Worm (Caenorhabditis elegans) whole organism, L2 larva: ENCODE data around the gene R09H3.3.

Experiments used
- C34F6.9 ChIP-seq: fragments of 150-350 bp; optimal IDR thresholded peaks from 2 replicates; lab custom pipeline; 2014; ENCODE audit warnings: missing biosample characterization, missing genetic modification characterization
- R02D3.7 ChIP-seq: fragments of 150-350 bp; optimal IDR thresholded peaks from 2 replicates; lab custom pipeline; 2014; ENCODE audit warnings: missing biosample characterization, missing genetic modification characterization
- Y55F3AM.14 ChIP-seq: fragments of 200-800 bp; sonication (Bioruptor generic); optimal IDR thresholded peaks from 2 replicates; lab custom pipeline; 2018; ENCODE audit warnings: mild to moderate bottlenecking, missing genetic modification characterization, missing compliant biosample characterization
- alr-1 ChIP-seq: fragments of 150-350 bp; optimal IDR thresholded peaks from 2 replicates; lab custom pipeline; 2014; ENCODE audit warnings: missing biosample characterization, missing genetic modification characterization
- aly-2 ChIP-seq: fragments of 150-350 bp; optimal IDR thresholded peaks from 2 replicates; lab custom pipeline; 2014; ENCODE audit warnings: missing biosample characterization, missing genetic modification characterization
- ama-1 ChIP-seq: fragments of 150-350 bp; optimal IDR thresholded peaks from 2 replicates; lab custom pipeline; 2018; ENCODE audit warnings: inconsistent platforms
- ceh-16 ChIP-seq: fragments of 150-350 bp; optimal IDR thresholded peaks from 2 replicates; lab custom pipeline; 2014; ENCODE audit warnings: missing biosample characterization, missing genetic modification characterization
- crh-2 ChIP-seq: sonication (generic microtip); optimal IDR thresholded peaks from 2 replicates; lab custom pipeline; 2017; ENCODE audit warnings: missing biosample characterization, missing genetic modification characterization
- egl-27 ChIP-seq: sonication (generic microtip); optimal IDR thresholded peaks from 3 replicates; lab custom pipeline; 2017; ENCODE audit warnings: missing biosample characterization, missing genetic modification reagents, missing genetic modification characterization
- elt-1 ChIP-seq: fragments of 150-350 bp; optimal IDR thresholded peaks from 2 replicates; lab custom pipeline; 2014; ENCODE audit warnings: missing biosample characterization, missing genetic modification characterization
- elt-3 ChIP-seq: sonication (generic microtip); optimal IDR thresholded peaks from 2 replicates; lab custom pipeline; 2017; ENCODE audit warnings: missing biosample characterization, missing genetic modification characterization
- fos-1 ChIP-seq: fragments of 150-350 bp; optimal IDR thresholded peaks from 2 replicates; lab custom pipeline; 2014; ENCODE audit warnings: missing biosample characterization, missing genetic modification characterization
- gmeb-1 ChIP-seq: fragments of 150-350 bp; optimal IDR thresholded peaks from 2 replicates; lab custom pipeline; 2014; ENCODE audit warnings: missing biosample characterization, missing genetic modification characterization
- lin-11 ChIP-seq: fragments of 150-350 bp; sonication (generic microtip); optimal IDR thresholded peaks from 2 replicates; lab custom pipeline; 2014; ENCODE audit warnings: missing biosample characterization, missing genetic modification characterization, inconsistent platforms, mixed read lengths
- lin-39 ChIP-seq: fragments of 150-350 bp; optimal IDR thresholded peaks from 2 replicates; lab custom pipeline; 2014; ENCODE audit warnings: missing biosample characterization, missing genetic modification reagents, missing genetic modification characterization
- lsy-2 ChIP-seq, 2 experiments: fragments of 150-350 bp in 1 of 2; sonication (generic microtip) in 1 of 2; optimal IDR thresholded peaks; 2 replicates each; lab custom pipeline; 2014 to 2017; ENCODE audit warnings: missing biosample characterization in 2 of 2, missing genetic modification characterization in 2 of 2
- mab-5 ChIP-seq: fragments of 150-350 bp; optimal IDR thresholded peaks from 2 replicates; lab custom pipeline; 2014; ENCODE audit warnings: missing biosample characterization, missing genetic modification characterization
- mdl-1 ChIP-seq, 2 experiments: fragments of 150-350 bp in 1 of 2; sonication (generic microtip) in 1 of 2; optimal IDR thresholded peaks; 2 replicates each; lab custom pipeline; 2017; ENCODE audit warnings: missing biosample characterization in 2 of 2, missing genetic modification characterization in 2 of 2
- nhr-10 ChIP-seq: sonication (generic microtip); optimal IDR thresholded peaks from 2 replicates; lab custom pipeline; 2017; ENCODE audit warnings: missing biosample characterization, missing genetic modification characterization
- nhr-129 ChIP-seq: fragments of 150-350 bp; optimal IDR thresholded peaks from 2 replicates; lab custom pipeline; 2014; ENCODE audit warnings: missing biosample characterization, missing genetic modification characterization
- nhr-21 ChIP-seq: fragments of 150-350 bp; optimal IDR thresholded peaks from 2 replicates; lab custom pipeline; 2014; ENCODE audit warnings: missing biosample characterization, missing genetic modification characterization
- nhr-23 ChIP-seq: fragments of 150-350 bp; optimal IDR thresholded peaks from 2 replicates; lab custom pipeline; 2014; ENCODE audit warnings: missing biosample characterization, missing genetic modification reagents, missing genetic modification characterization
- nhr-237 ChIP-seq: fragments of 150-350 bp; optimal IDR thresholded peaks from 2 replicates; lab custom pipeline; 2014; ENCODE audit warnings: missing biosample characterization, missing genetic modification characterization
- nhr-6 ChIP-seq: fragments of 150-350 bp; optimal IDR thresholded peaks from 2 replicates; lab custom pipeline; 2014; ENCODE audit warnings: missing biosample characterization, missing genetic modification characterization
- nhr-77 ChIP-seq: fragments of 150-350 bp; optimal IDR thresholded peaks from 2 replicates; lab custom pipeline; 2014; ENCODE audit warnings: missing biosample characterization, missing genetic modification characterization
- peb-1 ChIP-seq: fragments of 150-350 bp; optimal IDR thresholded peaks from 2 replicates; lab custom pipeline; 2014; ENCODE audit warnings: missing biosample characterization, missing genetic modification characterization
- sem-4 ChIP-seq: fragments of 150-350 bp; optimal IDR thresholded peaks from 2 replicates; lab custom pipeline; 2014; ENCODE audit warnings: missing biosample characterization, missing genetic modification reagents, missing genetic modification characterization
- skn-1 ChIP-seq: sonication (generic microtip); optimal IDR thresholded peaks from 2 replicates; lab custom pipeline; 2017; ENCODE audit warnings: missing biosample characterization, missing genetic modification characterization
- sma-9 ChIP-seq, 2 experiments: fragments of 150-350 bp in 1 of 2; sonication (generic microtip) in 1 of 2; optimal IDR thresholded peaks; 2 replicates each; lab custom pipeline; 2014 to 2016; ENCODE audit warnings: missing genetic modification characterization in 2 of 2, mild to moderate bottlenecking in 1 of 2, missing biosample characterization in 1 of 2, missing compliant biosample characterization in 1 of 2, missing genetic modification reagents in 1 of 2, moderate library complexity in 1 of 2
- snpc-4 ChIP-seq: fragments of 150-350 bp; optimal IDR thresholded peaks from 2 replicates; lab custom pipeline; 2014; ENCODE audit warnings: missing biosample characterization, missing genetic modification characterization
- unc-55 ChIP-seq: fragments of 150-350 bp; sonication (generic microtip); optimal IDR thresholded peaks from 3 replicates; lab custom pipeline; 2014; ENCODE audit warnings: missing biosample characterization, missing genetic modification reagents, missing genetic modification characterization
- ztf-1 ChIP-seq: fragments of 200-800 bp; sonication (Bioruptor generic); conservative IDR thresholded peaks from 2 replicates; pipeline ENCODE4 v1.3.6; 2022; ENCODE audit warnings: missing genetic modification characterization, missing compliant biosample characterization
- ztf-4 ChIP-seq: fragments of 150-350 bp; optimal IDR thresholded peaks from 2 replicates; lab custom pipeline; 2014; ENCODE audit warnings: missing biosample characterization, missing genetic modification characterization

Gene R09H3.3

DNA sequence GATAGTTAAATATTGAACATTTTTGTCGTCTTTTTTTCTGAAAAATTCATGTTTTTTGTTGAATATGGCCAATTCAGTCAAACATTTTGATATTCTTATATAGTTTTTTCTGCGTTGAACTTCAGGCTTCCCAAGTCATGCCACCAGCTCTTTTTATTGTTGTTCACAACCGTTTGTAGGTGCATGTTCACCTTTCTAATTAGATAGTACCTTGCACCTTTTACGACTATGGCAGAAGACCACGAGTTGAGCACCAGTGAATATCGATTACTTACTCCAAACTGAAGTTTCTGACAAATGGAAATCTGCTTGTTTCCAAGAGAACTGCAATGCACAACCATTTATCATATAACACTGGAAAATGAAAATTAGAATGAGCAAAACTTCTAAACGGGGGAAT, 7.2 kb upstream of the R09H3.3 start:
- no peak for TF ChIP-seq aly-2 (tag; lab: Kevin White, UChicago)

DNA sequence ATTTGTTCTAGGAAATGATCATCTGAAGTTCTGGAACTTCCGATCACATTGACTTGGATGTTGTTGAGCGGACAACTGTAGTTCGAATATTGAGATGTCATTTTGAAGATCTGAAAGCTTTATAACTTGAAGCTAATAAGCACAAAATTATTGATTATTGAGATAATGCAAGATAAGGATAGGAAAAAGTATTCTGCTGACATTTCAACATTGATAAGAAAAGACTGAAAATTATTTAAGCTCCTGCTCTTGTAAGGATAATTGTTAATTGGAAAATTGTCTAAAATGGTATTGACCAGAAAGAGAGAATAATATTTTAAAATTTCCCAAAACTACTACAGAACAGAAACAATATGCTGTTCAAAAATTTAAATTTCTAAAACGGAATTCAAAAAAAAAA, 5.4 kb upstream of the R09H3.3 start, which contains the start of gene tbx-31:
tbx-31 (minus strand) TSS at position 101 of the 400 bp plus-strand sequence.
- no peak for TF ChIP-seq lin-11
- no peak for TF ChIP-seq nhr-237 (tag; lab: Kevin White, UChicago)
- TF ChIP-seq elt-3 (tag; lab: Kevin White, UChicago): no peak
- no peak for TF ChIP-seq C34F6.9
- no peak for TF ChIP-seq nhr-23 (tag; lab: Kevin White, UChicago)
- no peak for TF ChIP-seq nhr-6 (tag; lab: Kevin White, UChicago)
- no peak for TF ChIP-seq R02D3.7
- TF ChIP-seq peb-1 (tag; lab: Kevin White, UChicago): no peak
- no peak for TF ChIP-seq sem-4 (tag; lab: Kevin White, UChicago)
- no peak for TF ChIP-seq gmeb-1
- no peak for TF ChIP-seq unc-55
- no peak for TF ChIP-seq ama-1 (lab: Kevin White, UChicago)
- TF ChIP-seq mab-5: no peak
- TF ChIP-seq ceh-16 (tag; lab: Kevin White, UChicago): no peak
- no peak for TF ChIP-seq sma-9 (GFP tag; optimal IDR thresholded peaks at IDR 0.05; lab: Kevin White, UChicago)
- TF ChIP-seq sma-9 (tag; optimal IDR thresholded peaks at IDR 0.05; lab: Kevin White, UChicago): no peak
- TF ChIP-seq aly-2 (tag; lab: Kevin White, UChicago): no peak
- TF ChIP-seq mdl-1 (tag; optimal IDR thresholded peaks at IDR 0.05; lab: Kevin White, UChicago): no peak

DNA sequence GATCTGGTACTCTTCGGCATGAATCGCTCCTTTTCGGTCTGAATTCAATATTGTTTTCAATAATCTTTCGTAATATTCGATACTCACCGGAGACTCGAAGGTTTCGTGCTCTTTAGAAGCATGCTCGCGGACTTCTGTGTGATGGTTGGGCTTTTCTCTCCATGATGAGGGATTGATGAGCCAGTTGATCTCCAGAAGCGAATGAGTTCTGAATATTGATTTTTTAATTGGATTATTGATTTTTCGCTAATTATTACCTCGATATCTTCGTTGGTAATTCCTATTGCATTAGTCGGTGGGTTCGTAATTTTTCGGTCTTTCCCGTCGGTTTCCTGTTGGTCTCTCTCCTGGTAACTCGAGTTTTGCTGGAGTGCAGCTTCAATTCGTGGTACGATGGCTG, 1.6 kb downstream of the R09H3.3 start:
- no peak for TF ChIP-seq ztf-1 (GFP tag; lab: Robert Waterston, UW)
- no peak for TF ChIP-seq snpc-4 (tag; lab: Kevin White, UChicago)
- TF ChIP-seq egl-27 (tag; lab: Kevin White, UChicago): no peak
- TF ChIP-seq lsy-2 (tag; optimal IDR thresholded peaks at IDR 0.05; lab: Kevin White, UChicago): no peak
- no peak for TF ChIP-seq mab-5
- TF ChIP-seq nhr-10 (tag; lab: Kevin White, UChicago): no peak
- TF ChIP-seq ztf-4: no peak

DNA sequence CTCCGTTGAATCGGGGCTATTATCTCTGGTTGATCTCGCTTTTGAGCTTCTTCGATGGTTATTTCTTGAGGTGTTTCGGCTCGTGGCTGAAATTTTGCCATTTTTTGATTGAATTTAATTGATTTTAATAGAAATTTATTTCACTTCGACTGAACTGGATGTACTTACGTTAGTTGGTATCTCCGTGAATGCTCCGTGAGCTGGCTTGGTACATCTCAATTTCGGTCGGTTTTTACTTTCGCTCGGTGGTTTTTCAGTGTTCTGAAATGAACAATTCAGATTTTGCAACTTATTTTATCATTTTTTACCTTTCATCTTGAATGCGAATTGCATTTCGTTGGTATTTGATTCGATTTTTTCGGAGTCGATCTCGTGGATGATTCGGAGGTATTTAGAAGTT, 3.7 kb downstream of the R09H3.3 start, which contains the start of gene R09H3.2:
R09H3.2 (minus strand) TSS at position 101 of the 400 bp plus-strand sequence.
- TF ChIP-seq gmeb-1 (no peak), skn-1 (tag; lab: Kevin White, UChicago) (no peak), alr-1 (tag; lab: Kevin White, UChicago) (no peak), nhr-77 (tag; lab: Kevin White, UChicago) (no peak), elt-1 (no peak), nhr-21 (tag; lab: Kevin White, UChicago) (no peak), aly-2 (tag; lab: Kevin White, UChicago) (no peak), crh-2 (no peak), nhr-237 (tag; lab: Kevin White, UChicago) (no peak), unc-55 (no peak), nhr-23 (tag; lab: Kevin White, UChicago) (no peak), elt-3 (tag; lab: Kevin White, UChicago) (no peak), Y55F3AM.14 (no peak), lin-11 (no peak)
- TF ChIP-seq, all 48 proteins: peak for 0

DNA sequence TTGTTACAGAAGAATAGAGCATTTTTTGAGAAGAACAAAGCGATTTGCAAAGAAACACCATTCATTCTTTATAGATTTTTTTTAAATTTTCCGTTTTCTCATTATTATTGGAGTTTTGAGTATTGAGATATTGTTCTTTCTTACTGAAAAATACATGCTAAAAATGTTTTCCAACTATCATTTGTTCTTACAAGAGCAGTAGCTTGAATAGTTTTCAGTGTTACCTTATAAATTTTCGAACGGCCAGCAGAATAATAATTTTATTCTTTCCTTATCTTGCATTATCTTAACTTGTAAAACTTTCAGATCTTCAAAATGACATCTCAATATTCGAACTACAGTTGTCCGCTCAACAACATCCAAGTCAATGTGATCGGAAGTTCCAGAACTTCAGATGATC, 13.4 kb downstream of the R09H3.3 start, which contains the start of gene tbx-32:
tbx-32 (plus strand) TSS at position 301 of the 400 bp plus-strand sequence.
- TF ChIP-seq aly-2 (tag; lab: Kevin White, UChicago) (no peak), nhr-129 (no peak)

DNA sequence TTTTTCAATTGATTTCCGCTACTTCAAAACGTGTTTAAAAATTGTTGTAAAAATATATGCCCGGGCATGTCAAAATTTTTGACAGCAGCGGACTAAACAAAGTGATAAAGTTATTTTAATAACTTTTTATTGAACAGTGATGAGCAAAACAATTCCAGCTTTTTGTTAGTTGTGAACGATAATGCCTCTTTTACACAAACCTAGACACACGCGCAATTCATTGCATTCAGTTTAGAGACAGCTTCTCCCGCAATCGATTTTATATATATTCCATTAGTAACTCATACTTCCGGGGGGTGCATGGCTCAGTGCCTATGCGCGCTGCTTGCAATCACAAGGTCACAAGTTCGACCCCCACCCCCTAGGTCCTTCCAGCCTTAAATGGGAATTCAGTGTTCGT, 14.5 kb downstream of the R09H3.3 start, which contains the start of gene ZK380.6:
ZK380.6 (plus strand) TSS at position 301 of the 400 bp plus-strand sequence.
- TF ChIP-seq peb-1 (tag; lab: Kevin White, UChicago): no peak
- no peak for TF ChIP-seq skn-1 (tag; lab: Kevin White, UChicago)
- no peak for TF ChIP-seq ztf-4
- no peak for TF ChIP-seq fos-1 (tag; lab: Kevin White, UChicago)
- no peak for TF ChIP-seq ztf-1 (GFP tag; lab: Robert Waterston, UW)
- TF ChIP-seq lin-39: no peak
- TF ChIP-seq nhr-6 (tag; lab: Kevin White, UChicago): no peak
